Fruit fly (Drosophila melanogaster): ENCODE results near the gene SMC3.

- TF ChIP-seq Clk (GFP tag; optimal IDR thresholded peaks at IDR 0.05) = peak; percentile 9
- TF ChIP-seq Mnt (GFP tag; optimal IDR thresholded peaks at IDR 0.05) = peak; percentile 93
- TF ChIP-seq CG11617 (GFP tag; optimal IDR thresholded peaks at IDR 0.05) = peak; percentile 94
- TF ChIP-seq CG33017 (tag; optimal IDR thresholded peaks at IDR 0.05) = peak; percentile 59
- peak; percentile 92 for TF ChIP-seq bab1 (GFP tag; optimal IDR thresholded peaks at IDR 0.05)
- TF ChIP-seq cic (GFP tag; optimal IDR thresholded peaks at IDR 0.05) = no peak
- peak; percentile 82 for TF ChIP-seq pad (GFP tag; optimal IDR thresholded peaks at IDR 0.05)
- peak; percentile 77 for TF ChIP-seq CG12768 (GFP tag; optimal IDR thresholded peaks at IDR 0.05)
- peak; percentile 65 for TF ChIP-seq CG5204 (GFP tag; optimal IDR thresholded peaks at IDR 0.05)
- TF ChIP-seq kay (GFP tag; ENCODE audit: borderline replicate concordance) = no peak
- TF ChIP-seq cnc (optimal IDR thresholded peaks at IDR 0.05) = no peak
- peak; percentile 89 for TF ChIP-seq Hr96 (GFP tag; optimal IDR thresholded peaks at IDR 0.05)
Measured at dm6 chrX:16637594-16638485, 44.6 kb upstream of the SMC3 start, which contains the start of gene RpS19a.
